Fruit fly (Drosophila melanogaster) whole organism, embryonic: ENCODE results near the gene CG14965.

ENCODE experiments used
- Ada2b ChIP-seq: fragments of 200-800 bp; sonication (Bioruptor generic); IDR thresholded peaks from 2 replicates; pipeline ENCODE4 v1.3.6; 2022; ENCODE audit warnings: missing biosample characterization, missing genetic modification characterization
- Atf3 ChIP-seq: fragments of 200-800 bp; sonication (Bioruptor generic); optimal IDR thresholded peaks from 3 replicates; lab custom pipeline; 2016; ENCODE audit warnings: missing biosample characterization, missing genetic modification characterization
- CG10321 ChIP-seq: fragments of 200-800 bp; sonication (Bioruptor generic); IDR thresholded peaks from 2 replicates; pipeline ENCODE4 v1.3.6; 2022; ENCODE audit warnings: missing biosample characterization, missing genetic modification characterization
- CG11456 ChIP-seq: fragments of 200-800 bp; sonication (Bioruptor generic); IDR thresholded peaks from 3 replicates; pipeline ENCODE4 v1.3.6; 2022; ENCODE audit warnings: missing biosample characterization, missing genetic modification characterization
- CG11504 ChIP-seq: fragments of 200-800 bp; sonication (Bioruptor generic); optimal IDR thresholded peaks from 3 replicates; lab custom pipeline; 2019; ENCODE audit warnings: missing biosample characterization, mild to moderate bottlenecking, missing genetic modification characterization, moderate library complexity
- CG12744 ChIP-seq: fragments of 200-800 bp; sonication (Bioruptor generic); optimal IDR thresholded peaks from 2 replicates; lab custom pipeline; 2016; ENCODE audit warnings: missing biosample characterization, missing genetic modification characterization
- CG13287 ChIP-seq: fragments of 200-800 bp; sonication (Bioruptor generic); IDR thresholded peaks from 2 replicates; pipeline ENCODE4 v1.3.6; 2022; ENCODE audit warnings: missing biosample characterization, missing genetic modification characterization; ENCODE audit not compliant: partially characterized antibody
- CG14441 ChIP-seq: fragments of 200-800 bp; sonication (Bioruptor generic); IDR thresholded peaks from 2 replicates; pipeline ENCODE4 v1.3.6; 2022; ENCODE audit warnings: missing biosample characterization, missing genetic modification characterization
- CG15601 ChIP-seq: fragments of 200-800 bp; sonication (Bioruptor generic); optimal IDR thresholded peaks from 3 replicates; lab custom pipeline; 2019; ENCODE audit warnings: missing biosample characterization, mild to moderate bottlenecking, missing genetic modification characterization, moderate library complexity
- CG1603 ChIP-seq: fragments of 200-800 bp; sonication (Bioruptor generic); optimal IDR thresholded peaks from 2 replicates; lab custom pipeline; 2019; ENCODE audit warnings: missing biosample characterization, mild to moderate bottlenecking, missing genetic modification characterization, moderate library complexity
- CG16779 ChIP-seq: fragments of 200-800 bp; sonication (Bioruptor generic); IDR thresholded peaks from 2 replicates; pipeline ENCODE4 v1.3.6; 2022; ENCODE audit warnings: missing biosample characterization, missing genetic modification characterization
- CG17802 ChIP-seq: fragments of 200-800 bp; sonication (Bioruptor generic); optimal IDR thresholded peaks from 2 replicates; lab custom pipeline; 2018; ENCODE audit warnings: missing biosample characterization, mild to moderate bottlenecking, missing genetic modification characterization, moderate library complexity
- CG2875 ChIP-seq: fragments of 200-800 bp; sonication (Bioruptor generic); optimal IDR thresholded peaks from 2 replicates; lab custom pipeline; 2017; ENCODE audit warnings: missing biosample characterization, mild to moderate bottlenecking, missing genetic modification characterization, missing genetic modification reagents
- CG31224 ChIP-seq: fragments of 200-800 bp; sonication (Bioruptor generic); IDR thresholded peaks from 2 replicates; pipeline ENCODE4 v1.3.6; 2022; ENCODE audit warnings: missing biosample characterization, missing genetic modification characterization
- CG34422 ChIP-seq: fragments of 200-800 bp; sonication (Bioruptor generic); IDR thresholded peaks from 3 replicates; pipeline ENCODE4 v1.3.6; 2022; ENCODE audit warnings: missing biosample characterization, missing genetic modification characterization
- CG3847 ChIP-seq: fragments of 200-800 bp; sonication (Bioruptor generic); IDR thresholded peaks from 2 replicates; pipeline ENCODE4 v1.3.6; 2022; ENCODE audit warnings: missing biosample characterization, missing genetic modification characterization
- CG4282 ChIP-seq: fragments of 200-800 bp; sonication (Bioruptor generic); optimal IDR thresholded peaks from 2 replicates; lab custom pipeline; 2016; ENCODE audit warnings: missing biosample characterization, missing genetic modification characterization
- CG5953 ChIP-seq: fragments of 200-800 bp; sonication (Bioruptor generic); IDR thresholded peaks from 2 replicates; pipeline ENCODE4 v1.3.6; 2022; ENCODE audit warnings: missing biosample characterization, missing genetic modification characterization
- CG6765 ChIP-seq: fragments of 200-800 bp; sonication (Bioruptor generic); optimal IDR thresholded peaks from 3 replicates; lab custom pipeline; 2017; ENCODE audit warnings: missing biosample characterization, mild to moderate bottlenecking, missing genetic modification characterization
- CTCF ChIP-seq: fragments of 200-800 bp; sonication (Bioruptor generic); optimal IDR thresholded peaks from 2 replicates; lab custom pipeline; 2017; ENCODE audit warnings: missing biosample characterization, mild to moderate bottlenecking, missing genetic modification characterization, moderate library complexity
- Dbx ChIP-seq: fragments of 200-800 bp; sonication (Bioruptor generic); IDR thresholded peaks from 3 replicates; pipeline ENCODE4 v1.3.6; 2022; ENCODE audit warnings: missing biosample characterization, missing genetic modification characterization
- Deaf1 ChIP-seq: fragments of 200-800 bp; optimal IDR thresholded peaks from 3 replicates; lab custom pipeline; 2019; ENCODE audit warnings: missing biosample characterization, mild to moderate bottlenecking, missing genetic modification characterization, moderate library complexity
- Drgx ChIP-seq: fragments of 200-800 bp; sonication (Bioruptor generic); IDR thresholded peaks from 2 replicates; pipeline ENCODE4 v1.3.6; 2022; ENCODE audit warnings: missing biosample characterization, missing genetic modification characterization
- Elba2 ChIP-seq: fragments of 200-800 bp; sonication (Bioruptor generic); optimal IDR thresholded peaks from 3 replicates; lab custom pipeline; 2016; ENCODE audit warnings: missing biosample characterization, missing genetic modification characterization
- HLHmδ ChIP-seq: fragments of 200-800 bp; sonication (Bioruptor generic); optimal IDR thresholded peaks from 2 replicates; lab custom pipeline; 2018; ENCODE audit warnings: missing biosample characterization, mild to moderate bottlenecking, missing genetic modification characterization, moderate library complexity
- Jarid2 ChIP-seq: fragments of 200-800 bp; sonication (Bioruptor generic); optimal IDR thresholded peaks from 3 replicates; lab custom pipeline; 2017; ENCODE audit warnings: mild to moderate bottlenecking, missing biosample characterization, missing genetic modification reagents, missing genetic modification characterization
- MESR4 ChIP-seq: fragments of 200-800 bp; sonication (Bioruptor generic); optimal IDR thresholded peaks from 2 replicates; lab custom pipeline; 2018; ENCODE audit warnings: missing biosample characterization, mild to moderate bottlenecking, missing genetic modification characterization, moderate library complexity
- Meics ChIP-seq: fragments of 200-800 bp; sonication (Bioruptor generic); optimal IDR thresholded peaks from 2 replicates; lab custom pipeline; 2017; ENCODE audit warnings: missing biosample characterization, mild to moderate bottlenecking, missing genetic modification characterization
- Oli ChIP-seq: fragments of 200-800 bp; sonication (Bioruptor generic); optimal IDR thresholded peaks from 2 replicates; lab custom pipeline; 2018; ENCODE audit warnings: missing biosample characterization, mild to moderate bottlenecking, missing genetic modification characterization, moderate library complexity
- Optix ChIP-seq: fragments of 200-800 bp; sonication (Bioruptor generic); IDR thresholded peaks from 3 replicates; pipeline ENCODE4 v1.3.6; 2022; ENCODE audit warnings: missing biosample characterization, missing genetic modification characterization
- Sox102F ChIP-seq: fragments of 200-800 bp; sonication (Bioruptor generic); optimal IDR thresholded peaks from 2 replicates; lab custom pipeline; 2018; ENCODE audit warnings: missing biosample characterization, mild to moderate bottlenecking, missing genetic modification characterization, moderate library complexity
- ap ChIP-seq: fragments of 200-800 bp; sonication (Bioruptor generic); IDR thresholded peaks from 2 replicates; pipeline ENCODE4 v1.3.6; 2022; ENCODE audit warnings: missing biosample characterization, missing genetic modification characterization
- ara ChIP-seq: fragments of 200-800 bp; sonication (Bioruptor generic); IDR thresholded peaks from 2 replicates; pipeline ENCODE4 v1.3.6; 2022; ENCODE audit warnings: missing biosample characterization, missing genetic modification characterization
- chm ChIP-seq: fragments of 200-800 bp; sonication (Bioruptor generic); IDR thresholded peaks from 2 replicates; pipeline ENCODE4 v1.3.6; 2022; ENCODE audit warnings: missing biosample characterization, missing genetic modification characterization
- dpn ChIP-seq, 2 experiments: fragments of 200-800 bp; sonication (Bioruptor generic); optimal IDR thresholded peaks; 3 replicates each; lab custom pipeline; 2016; ENCODE audit warnings: missing biosample characterization in 2 of 2, missing genetic modification characterization in 2 of 2
- esg ChIP-seq: fragments of 200-800 bp; sonication (Bioruptor generic); conservative IDR thresholded peaks from 2 replicates; pipeline ENCODE4 v1.3.6; 2022; ENCODE audit warnings: missing biosample characterization, missing genetic modification characterization
- gce ChIP-seq: fragments of 200-800 bp; sonication (Bioruptor generic); IDR thresholded peaks from 3 replicates; pipeline ENCODE4 v1.3.6; 2022; ENCODE audit warnings: missing biosample characterization, missing genetic modification characterization
- grn ChIP-seq: fragments of 200-800 bp; sonication (Bioruptor generic); optimal IDR thresholded peaks from 3 replicates; lab custom pipeline; 2017; ENCODE audit warnings: missing biosample characterization, missing genetic modification characterization
- h ChIP-seq: fragments of >200 bp; optimal IDR thresholded peaks from 2 replicates; lab custom pipeline; 2017
- kni ChIP-seq: fragments of 200-800 bp; sonication (Bioruptor generic); optimal IDR thresholded peaks from 3 replicates; lab custom pipeline; 2017; ENCODE audit warnings: mild to moderate bottlenecking, missing biosample characterization, missing genetic modification reagents, missing genetic modification characterization
- lbe ChIP-seq: fragments of 200-800 bp; sonication (Bioruptor generic); optimal IDR thresholded peaks from 2 replicates; lab custom pipeline; 2016; ENCODE audit warnings: missing biosample characterization, mild to moderate bottlenecking, missing genetic modification characterization
- lov ChIP-seq, 2 experiments: fragments of 200-800 bp in 1 of 2; fragments of >200 bp in 1 of 2; sonication (Bioruptor generic) in 1 of 2; IDR thresholded peaks in 1 of 2; optimal IDR thresholded peaks in 1 of 2; 2 replicates in 1 of 2; 3 replicates in 1 of 2; pipeline versions ENCODE4 v1.3.6 to Lab custom; 2017 to 2022; ENCODE audit warnings: missing biosample characterization in 1 of 2, missing genetic modification characterization in 1 of 2
- nau ChIP-seq: fragments of 200-800 bp; sonication (Bioruptor generic); optimal IDR thresholded peaks from 3 replicates; lab custom pipeline; 2017; ENCODE audit warnings: missing biosample characterization, mild to moderate bottlenecking, missing genetic modification characterization, missing genetic modification reagents
- nerfin-2 ChIP-seq: fragments of 200-800 bp; sonication (Bioruptor generic); IDR thresholded peaks from 2 replicates; pipeline ENCODE4 v1.3.6; 2022; ENCODE audit warnings: missing biosample characterization, missing genetic modification characterization; ENCODE audit not compliant: partially characterized antibody
- p53 ChIP-seq: fragments of 200-800 bp; sonication (Bioruptor generic); optimal IDR thresholded peaks from 2 replicates; lab custom pipeline; 2016; ENCODE audit warnings: missing biosample characterization, missing genetic modification characterization
- pb ChIP-seq: fragments of 200-800 bp; sonication (Bioruptor generic); optimal IDR thresholded peaks from 3 replicates; lab custom pipeline; 2016; ENCODE audit warnings: missing biosample characterization, missing genetic modification characterization
- prd ChIP-seq, 3 experiments: fragments of >200 bp in 2 of 3; fragments of 200-800 bp in 1 of 3; sonication (Bioruptor generic) in 1 of 3; optimal IDR thresholded peaks in 2 of 3; IDR thresholded peaks in 1 of 3; 2 replicates in 2 of 3; 3 replicates in 1 of 3; pipeline versions ENCODE4 v1.3.6 to Lab custom; 2017 to 2022; ENCODE audit warnings: missing biosample characterization in 1 of 3, missing genetic modification characterization in 1 of 3
- ranshi ChIP-seq: fragments of 200-800 bp; sonication (Bioruptor generic); IDR thresholded peaks from 2 replicates; pipeline ENCODE4 v1.3.6; 2022; ENCODE audit warnings: missing biosample characterization, missing genetic modification characterization
- unc-4 ChIP-seq: fragments of 200-800 bp; sonication (Bioruptor generic); IDR thresholded peaks from 2 replicates; pipeline ENCODE4 v1.3.6; 2022; ENCODE audit warnings: missing biosample characterization, missing genetic modification characterization; ENCODE audit not compliant: partially characterized antibody
- vvl ChIP-seq: fragments of 200-800 bp; sonication (Bioruptor generic); IDR thresholded peaks from 2 replicates; pipeline ENCODE4 v1.3.6; 2022; ENCODE audit warnings: missing biosample characterization, missing genetic modification characterization
- wor ChIP-seq: fragments of 200-800 bp; sonication (Bioruptor generic); IDR thresholded peaks from 2 replicates; pipeline ENCODE4 v1.3.6; 2022; ENCODE audit warnings: missing biosample characterization, missing genetic modification characterization

The CG14965 gene

DNA sequence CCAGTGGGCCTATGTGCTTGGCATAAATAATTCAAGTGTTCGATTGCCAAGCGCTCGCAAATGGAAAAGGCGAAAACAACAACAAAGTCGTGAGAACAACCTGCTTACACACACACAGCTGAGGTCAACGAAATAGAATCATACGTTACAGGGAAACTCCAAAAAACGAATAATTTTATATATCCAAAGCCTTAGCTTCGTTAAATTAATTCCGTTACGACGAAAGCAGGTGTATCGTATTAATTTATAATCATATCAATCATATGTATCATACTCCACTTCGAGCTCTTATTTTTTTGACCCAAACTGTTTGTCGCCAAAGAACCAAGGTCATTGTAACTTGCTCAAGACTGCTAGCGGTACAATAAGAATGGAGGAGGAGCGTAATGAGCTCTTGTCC, 12.8 kb downstream of the CG14965 start (continued):
- no peak for TF ChIP-seq HLHmδ (GFP tag; lab: Kevin White, UChicago)
- peak; percentile 78 for TF ChIP-seq Optix
- no peak for TF ChIP-seq CG4282
- no peak for TF ChIP-seq CTCF (GFP tag; lab: Kevin White, UChicago)
- TF ChIP-seq Atf3 = peak; percentile 31
- no peak for TF ChIP-seq CG13287 (GFP tag; lab: Robert Waterston, UW)
- TF ChIP-seq MESR4 (GFP tag; lab: Kevin White, UChicago) = no peak
- TF ChIP-seq lbe (GFP tag; lab: Kevin White, UChicago) = peak; percentile 88
- peak; percentile 61 for TF ChIP-seq ap
- peak; percentile 80 for TF ChIP-seq CG12744 (GFP tag; lab: Kevin White, UChicago)
- TF ChIP-seq CG16779 = peak; percentile 90
- TF ChIP-seq Elba2 (GFP tag; lab: Kevin White, UChicago) = peak; percentile 30
- TF ChIP-seq CG3847 = peak; percentile 70
- TF ChIP-seq CG11456 (GFP tag; lab: Robert Waterston, UW) = peak; percentile 92
- TF ChIP-seq Ada2b = peak; percentile 94
- peak; percentile 93 for TF ChIP-seq CG14441 (GFP tag; lab: Robert Waterston, UW)
- TF ChIP-seq vvl (GFP tag; lab: Robert Waterston, UW) = peak; percentile 94
- TF ChIP-seq CG11504 (tag; lab: Kevin White, UChicago) = no peak
- peak; percentile 90 for TF ChIP-seq Drgx (GFP tag; lab: Robert Waterston, UW)
- peak; percentile 85 for TF ChIP-seq gce (GFP tag; lab: Robert Waterston, UW)
- TF ChIP-seq Oli (tag; lab: Kevin White, UChicago) = peak; percentile 87
- TF ChIP-seq Dbx (GFP tag; lab: Robert Waterston, UW) = peak; percentile 84
- TF ChIP-seq ara (GFP tag; lab: Robert Waterston, UW) = peak; percentile 89
- TF ChIP-seq Deaf1 (tag; lab: Kevin White, UChicago) = no peak
- TF ChIP-seq p53 (GFP tag; lab: Kevin White, UChicago) = no peak
- TF ChIP-seq CG5953 (GFP tag; lab: Robert Waterston, UW) = peak; percentile 29; the same call in 1 of the 2 replicates
- no peak for TF ChIP-seq nerfin-2
- TF ChIP-seq esg (GFP tag; lab: Robert Waterston, UW) = peak; percentile 71
- TF ChIP-seq CG1603 (tag; lab: Kevin White, UChicago) = peak; percentile 90
- no peak for TF ChIP-seq nau (GFP tag; lab: Kevin White, UChicago)
- peak; percentile 85 to 89 for TF ChIP-seq dpn (GFP tag; optimal IDR thresholded peaks at IDR 0.05; lab: Kevin White, UChicago)
- TF ChIP-seq CG17802 = peak; percentile 68
- peak; percentile 88 for TF ChIP-seq chm (GFP tag; lab: Robert Waterston, UW)
- TF ChIP-seq Sox102F (GFP tag; lab: Kevin White, UChicago) = peak; percentile 86
- no peak for TF ChIP-seq h (lab: Kevin White, UChicago)
- peak; percentile 89 for TF ChIP-seq CG34422
- TF ChIP-seq ranshi (GFP tag; lab: Robert Waterston, UW) = peak; percentile 91
- TF ChIP-seq CG10321 (GFP tag; lab: Robert Waterston, UW) = no peak
- TF ChIP-seq CG15601 (tag; lab: Kevin White, UChicago) = no peak
- TF ChIP-seq Jarid2 (GFP tag; lab: Kevin White, UChicago) = peak; percentile 56
- TF ChIP-seq wor (GFP tag; lab: Robert Waterston, UW) = peak; percentile 58
- peak; percentile 93 for TF ChIP-seq Meics
- TF ChIP-seq CG31224 = peak; percentile 82
- TF ChIP-seq grn (GFP tag; lab: Kevin White, UChicago) = no peak
- peak; percentile 68 for TF ChIP-seq pb
- no peak for TF ChIP-seq unc-4
- TF ChIP-seq prd (optimal IDR thresholded peaks at IDR 0.05; lab: Kevin White, UChicago) = no peak
- TF ChIP-seq prd (GFP tag; IDR thresholded peaks at IDR 0.05; lab: Robert Waterston, UW) = peak; percentile 94
- TF ChIP-seq CG2875 (GFP tag; lab: Kevin White, UChicago) = peak; percentile 83
- TF ChIP-seq kni (GFP tag; lab: Kevin White, UChicago) = peak; percentile 8
- no peak for TF ChIP-seq lov (optimal IDR thresholded peaks at IDR 0.05; lab: Kevin White, UChicago)
- TF ChIP-seq lov (GFP tag; IDR thresholded peaks at IDR 0.05; lab: Robert Waterston, UW) = peak; percentile 79; the same call in 1 of the 3 replicates
- TF ChIP-seq CG6765 (GFP tag; lab: Kevin White, UChicago) = peak; percentile 84
